Worm (Caenorhabditis elegans): ENCODE data around the gene srx-80.

Gene srx-80

ce11 chrV:11624954-11625353 is 31.4 kb downstream of the srx-80 start:
- TF ChIP-seq ces-1 (GFP tag; optimal IDR thresholded peaks at IDR 0.05) = peak; percentile 4
- TF ChIP-seq M03D4.4 (tag; optimal IDR thresholded peaks at IDR 0.05) = no peak

ce11 chrV:11627837-11628236 is 34.3 kb downstream of the srx-80 start:
- TF ChIP-seq elt-3 (tag; optimal IDR thresholded peaks at IDR 0.05) (no peak), ceh-43 (GFP tag; optimal IDR thresholded peaks at IDR 0.05) (no peak), ces-1 (GFP tag; optimal IDR thresholded peaks at IDR 0.05) (no peak), ztf-11 (tag; optimal IDR thresholded peaks at IDR 0.05) (no peak), sem-2 (GFP tag; optimal IDR thresholded peaks at IDR 0.05) (no peak), flh-1 (GFP tag; optimal IDR thresholded peaks at IDR 0.05) (no peak), hlh-1 (tag; optimal IDR thresholded peaks at IDR 0.05) (no peak), snpc-4 (tag; optimal IDR thresholded peaks at IDR 0.05) (no peak), cnd-1 (tag; optimal IDR thresholded peaks at IDR 0.05) (no peak), drap-1 (GFP tag; optimal IDR thresholded peaks at IDR 0.05) (no peak), nhr-28 (tag; optimal IDR thresholded peaks at IDR 0.05) (no peak), unc-62 (GFP tag; optimal IDR thresholded peaks at IDR 0.05) (no peak), zip-8 (tag; optimal IDR thresholded peaks at IDR 0.05) (no peak), unc-39 (tag; optimal IDR thresholded peaks at IDR 0.05) (no peak), mab-5 (tag; optimal IDR thresholded peaks at IDR 0.05) (no peak), mep-1 (tag; optimal IDR thresholded peaks at IDR 0.05) (no peak), lsy-2 (tag; optimal IDR thresholded peaks at IDR 0.05) (no peak), sptf-1 (tag; optimal IDR thresholded peaks at IDR 0.05) (no peak), ceh-83 (GFP tag; optimal IDR thresholded peaks at IDR 0.05) (no peak), nhr-237 (tag; optimal IDR thresholded peaks at IDR 0.05) (no peak)

- TF ChIP-seq pha-4 (tag; optimal IDR thresholded peaks at IDR 0.05) (no peak), unc-62 (GFP tag; optimal IDR thresholded peaks at IDR 0.05) (no peak), nhr-76 (tag; optimal IDR thresholded peaks at IDR 0.05) (no peak), sem-2 (GFP tag; optimal IDR thresholded peaks at IDR 0.05) (no peak), lin-13 (tag; optimal IDR thresholded peaks at IDR 0.05) (no peak), bed-3 (GFP tag; optimal IDR thresholded peaks at IDR 0.05) (no peak), cnd-1 (tag; optimal IDR thresholded peaks at IDR 0.05) (no peak), ham-2 (GFP tag; optimal IDR thresholded peaks at IDR 0.05) (no peak), mep-1 (tag; optimal IDR thresholded peaks at IDR 0.05) (no peak)
These were observed 35.9 kb downstream of the srx-80 start, which contains the start of gene F35B12.10 for ce11 chrV:11629222-11630026. TSS of gene F35B12.10 (minus strand) at chrV:11629272.

- TF ChIP-seq snpc-4 (tag; optimal IDR thresholded peaks at IDR 0.05) = no peak
- TF ChIP-seq ces-1 (GFP tag; optimal IDR thresholded peaks at IDR 0.05) = peak; percentile 6
These were observed 37.6 kb downstream of the srx-80 start for ce11 chrV:11631128-11631527.

ce11 chrV:11635587-11635986 is 42.1 kb downstream of the srx-80 start:
- no peak for TF ChIP-seq nhr-28 (tag; optimal IDR thresholded peaks at IDR 0.05)

- TF ChIP-seq blmp-1 (tag; optimal IDR thresholded peaks at IDR 0.05) (no peak), lsy-2 (tag; optimal IDR thresholded peaks at IDR 0.05) (no peak), tbx-8 (GFP tag; optimal IDR thresholded peaks at IDR 0.05) (no peak), sem-2 (GFP tag; optimal IDR thresholded peaks at IDR 0.05) (no peak), ceh-83 (GFP tag; optimal IDR thresholded peaks at IDR 0.05) (no peak), mep-1 (tag; optimal IDR thresholded peaks at IDR 0.05) (no peak), lin-32 (GFP tag; optimal IDR thresholded peaks at IDR 0.05) (no peak), ham-2 (GFP tag; optimal IDR thresholded peaks at IDR 0.05) (no peak), unc-39 (tag; optimal IDR thresholded peaks at IDR 0.05) (no peak), mls-2 (tag; optimal IDR thresholded peaks at IDR 0.05) (no peak), bed-3 (GFP tag; optimal IDR thresholded peaks at IDR 0.05) (no peak), lin-13 (tag; optimal IDR thresholded peaks at IDR 0.05) (no peak), sptf-1 (tag; optimal IDR thresholded peaks at IDR 0.05) (no peak), ztf-11 (tag; optimal IDR thresholded peaks at IDR 0.05) (no peak), M03D4.4 (tag; optimal IDR thresholded peaks at IDR 0.05) (no peak), ceh-43 (GFP tag; optimal IDR thresholded peaks at IDR 0.05) (no peak)
These were observed 43.7 kb downstream of the srx-80 start, which contains the start of gene sipa-1 for ce11 chrV:11637191-11637590. TSS of gene sipa-1 (minus strand) at chrV:11637291.
